Fruit fly (Drosophila melanogaster) whole organism, pupa: Measurements from ENCODE around the gene SPoCk.

Experiments used
- CG10348 ChIP-seq: fragments of 200-800 bp; sonication (Bioruptor generic); IDR thresholded peaks from 2 replicates; pipeline ENCODE4 v1.3.6; 2022; ENCODE audit warnings: missing biosample characterization, missing genetic modification characterization
- CG12605 ChIP-seq: fragments of 200-800 bp; sonication (Bioruptor generic); IDR thresholded peaks from 2 replicates; pipeline ENCODE4 v1.3.6; 2022; ENCODE audit warnings: missing biosample characterization, missing genetic modification characterization
- CG13204 ChIP-seq: fragments of 200-800 bp; sonication (Bioruptor generic); optimal IDR thresholded peaks from 2 replicates; lab custom pipeline; 2018; ENCODE audit warnings: missing biosample characterization, mild to moderate bottlenecking, missing genetic modification characterization, moderate library complexity
- CG14655 ChIP-seq: fragments of 200-800 bp; sonication (Bioruptor generic); optimal IDR thresholded peaks from 3 replicates; lab custom pipeline; 2017; ENCODE audit warnings: mild to moderate bottlenecking, missing biosample characterization, missing genetic modification reagents, missing genetic modification characterization
- CG15710 ChIP-seq: fragments of 200-800 bp; sonication (Bioruptor generic); optimal IDR thresholded peaks from 2 replicates; lab custom pipeline; 2018; ENCODE audit warnings: missing biosample characterization, mild to moderate bottlenecking, missing genetic modification characterization, moderate library complexity
- CG17806 ChIP-seq: fragments of 200-800 bp; sonication (Bioruptor generic); optimal IDR thresholded peaks from 2 replicates; lab custom pipeline; 2018; ENCODE audit warnings: missing biosample characterization, mild to moderate bottlenecking, missing genetic modification characterization, moderate library complexity
- CG32121 ChIP-seq: fragments of 200-800 bp; sonication (Bioruptor generic); IDR thresholded peaks from 2 replicates; pipeline ENCODE4 v1.3.6; 2022; ENCODE audit warnings: missing biosample characterization, missing genetic modification characterization
- CG34367 ChIP-seq: fragments of 200-800 bp; sonication (Bioruptor generic); optimal IDR thresholded peaks from 2 replicates; lab custom pipeline; 2018; ENCODE audit warnings: missing biosample characterization, mild to moderate bottlenecking, missing genetic modification characterization
- CG4496 ChIP-seq: fragments of 200-800 bp; sonication (Bioruptor generic); IDR thresholded peaks from 3 replicates; pipeline ENCODE4 v1.3.6; 2022; ENCODE audit warnings: missing biosample characterization, missing genetic modification characterization
- CG8159 ChIP-seq: fragments of 200-800 bp; sonication (Bioruptor generic); optimal IDR thresholded peaks from 3 replicates; lab custom pipeline; 2018; ENCODE audit warnings: missing biosample characterization, mild to moderate bottlenecking, missing genetic modification characterization, moderate library complexity
- CG8301 ChIP-seq: fragments of 200-800 bp; sonication (Bioruptor generic); optimal IDR thresholded peaks from 2 replicates; lab custom pipeline; 2018; ENCODE audit warnings: missing biosample characterization, mild to moderate bottlenecking, missing genetic modification characterization
- CG9948 ChIP-seq: fragments of 200-800 bp; sonication (Bioruptor generic); optimal IDR thresholded peaks from 2 replicates; lab custom pipeline; 2018; ENCODE audit warnings: missing biosample characterization, mild to moderate bottlenecking, missing genetic modification characterization, moderate library complexity
- D1 ChIP-seq: fragments of 200-800 bp; sonication (Bioruptor generic); optimal IDR thresholded peaks from 2 replicates; lab custom pipeline; 2018; ENCODE audit warnings: missing biosample characterization, mild to moderate bottlenecking, missing genetic modification characterization, moderate library complexity
- EcR ChIP-seq: fragments of 200-800 bp; sonication (Bioruptor generic); optimal IDR thresholded peaks from 3 replicates; lab custom pipeline; 2019; ENCODE audit warnings: missing biosample characterization, missing genetic modification characterization, mild to moderate bottlenecking, moderate library complexity, missing genetic modification reagents
- Ets98B ChIP-seq: fragments of 200-800 bp; sonication (Bioruptor generic); IDR thresholded peaks from 2 replicates; pipeline ENCODE4 v1.3.6; 2022; ENCODE audit warnings: missing biosample characterization, missing genetic modification characterization
- Pif1A ChIP-seq: fragments of 200-800 bp; sonication (Bioruptor generic); optimal IDR thresholded peaks from 3 replicates; lab custom pipeline; 2016; ENCODE audit warnings: missing biosample characterization, missing genetic modification characterization
- Pif1B ChIP-seq: fragments of 200-800 bp; sonication (Bioruptor generic); optimal IDR thresholded peaks from 3 replicates; lab custom pipeline; 2016; ENCODE audit warnings: missing biosample characterization, missing genetic modification characterization
- Snoo ChIP-seq: fragments of 200-800 bp; sonication (Bioruptor generic); optimal IDR thresholded peaks from 3 replicates; lab custom pipeline; 2017; ENCODE audit warnings: missing biosample characterization, mild to moderate bottlenecking, missing genetic modification characterization, inconsistent platforms
- fd96Ca ChIP-seq: fragments of 200-800 bp; sonication (Bioruptor generic); IDR thresholded peaks from 3 replicates; pipeline ENCODE4 v1.3.6; 2022; ENCODE audit warnings: missing biosample characterization, missing genetic modification characterization
- gl ChIP-seq: fragments of 200-800 bp; sonication (Bioruptor generic); optimal IDR thresholded peaks from 2 replicates; lab custom pipeline; 2018; ENCODE audit warnings: missing biosample characterization, mild to moderate bottlenecking, missing genetic modification characterization
- rn ChIP-seq: fragments of 200-800 bp; sonication (Bioruptor generic); IDR thresholded peaks from 2 replicates; pipeline ENCODE4 v1.3.6; 2022; ENCODE audit warnings: missing biosample characterization, missing genetic modification characterization

SPoCk gene

DNA sequence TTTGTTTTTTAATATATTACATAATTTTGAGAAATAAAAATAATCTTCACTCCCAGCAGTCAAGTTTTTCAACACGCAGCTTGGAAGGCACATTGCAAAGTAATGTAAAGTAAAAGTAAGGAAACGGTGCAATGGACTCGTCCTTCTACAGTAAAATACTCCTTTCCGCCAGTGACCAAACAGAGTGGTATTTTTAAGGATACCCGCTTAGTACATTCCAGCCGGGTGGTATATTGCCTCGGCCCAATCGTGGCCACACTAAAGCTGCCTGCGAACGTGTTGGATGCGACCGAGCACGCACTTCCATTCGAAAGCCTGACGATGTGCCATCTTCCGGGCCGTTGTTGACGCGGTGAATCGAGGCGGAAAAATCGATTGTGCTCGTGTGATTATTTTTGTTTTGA lies at the start of gene SPoCk:
SPoCk (plus strand) TSS at position 298 of the 404 bp plus-strand sequence.
- TF ChIP-seq D1 (tag; lab: Kevin White, UChicago) (peak; percentile 76), Snoo (tag; lab: Kevin White, UChicago) (no peak), CG12605 (0 out of 2 replicates have a peak, but pooled peaks have one; percentile 15), Ets98B (no peak), Pif1A (GFP tag; lab: Kevin White, UChicago) (no peak), rn (GFP tag; lab: Robert Waterston, UW) (no peak), CG17806 (tag; lab: Kevin White, UChicago) (no peak), CG13204 (GFP tag; lab: Kevin White, UChicago) (peak; percentile 22), CG4496 (no peak), CG15710 (tag; lab: Kevin White, UChicago) (no peak), CG8301 (tag; lab: Kevin White, UChicago) (no peak), EcR (GFP tag; lab: Kevin White, UChicago) (no peak), CG9948 (tag; lab: Kevin White, UChicago) (no peak), CG8159 (tag; lab: Kevin White, UChicago) (peak; percentile 8), CG10348 (GFP tag; lab: Robert Waterston, UW) (no peak), CG34367 (tag; lab: Kevin White, UChicago) (no peak), gl (no peak), fd96Ca (GFP tag; lab: Robert Waterston, UW) (no peak), CG32121 (GFP tag; lab: Robert Waterston, UW) (no peak), Pif1B (no peak), CG14655 (GFP tag; lab: Kevin White, UChicago) (no peak)
- TF ChIP-seq, all 21 proteins: peak for 4

DNA sequence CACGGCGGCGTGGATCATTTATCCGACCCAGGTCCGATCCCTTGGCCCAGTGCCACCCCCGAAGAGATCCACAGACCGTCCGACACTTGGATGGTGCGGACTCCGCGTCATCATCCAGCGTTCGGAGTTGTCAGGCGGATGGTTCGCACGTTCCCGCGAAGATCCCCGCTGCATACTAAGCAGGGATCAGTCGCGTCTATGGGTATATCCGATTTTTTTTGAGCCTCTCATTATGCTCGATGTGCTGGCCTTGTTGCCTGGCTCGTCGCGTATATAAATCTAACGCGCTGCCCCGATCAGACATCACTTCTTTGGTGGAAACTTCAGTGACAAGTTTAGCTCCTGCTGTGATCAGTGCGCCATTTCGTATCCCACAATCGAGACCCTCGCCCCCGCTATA lies 37.4 kb upstream of the SPoCk start, which contains the start of gene CG11370:
CG11370 (plus strand) TSS at position 301 of the 400 bp plus-strand sequence.
- TF ChIP-seq Pif1A (GFP tag; lab: Kevin White, UChicago) (no peak), Pif1B (no peak), Snoo (tag; lab: Kevin White, UChicago) (no peak), CG8301 (tag; lab: Kevin White, UChicago) (no peak), CG17806 (tag; lab: Kevin White, UChicago) (no peak), CG32121 (GFP tag; lab: Robert Waterston, UW) (no peak), fd96Ca (GFP tag; lab: Robert Waterston, UW) (no peak), CG4496 (no peak), CG12605 (no peak), rn (GFP tag; lab: Robert Waterston, UW) (no peak), gl (no peak), CG9948 (tag; lab: Kevin White, UChicago) (no peak), CG14655 (GFP tag; lab: Kevin White, UChicago) (no peak), CG10348 (GFP tag; lab: Robert Waterston, UW) (no peak), CG13204 (GFP tag; lab: Kevin White, UChicago) (no peak), EcR (GFP tag; lab: Kevin White, UChicago) (no peak), D1 (tag; lab: Kevin White, UChicago) (no peak), Ets98B (no peak), CG34367 (tag; lab: Kevin White, UChicago) (no peak), CG8159 (tag; lab: Kevin White, UChicago) (no peak)

dm6 chr3L:22713605-22714004 lies 35.6 kb upstream of the SPoCk start:
- TF ChIP-seq CG17806 (tag; lab: Kevin White, UChicago) (no peak), CG32121 (GFP tag; lab: Robert Waterston, UW) (no peak), CG13204 (GFP tag; lab: Kevin White, UChicago) (no peak), CG15710 (tag; lab: Kevin White, UChicago) (no peak), CG4496 (no peak), Pif1B (no peak), CG10348 (GFP tag; lab: Robert Waterston, UW) (no peak), Ets98B (no peak), CG8159 (tag; lab: Kevin White, UChicago) (no peak), fd96Ca (GFP tag; lab: Robert Waterston, UW) (no peak), Snoo (tag; lab: Kevin White, UChicago) (no peak)

DNA sequence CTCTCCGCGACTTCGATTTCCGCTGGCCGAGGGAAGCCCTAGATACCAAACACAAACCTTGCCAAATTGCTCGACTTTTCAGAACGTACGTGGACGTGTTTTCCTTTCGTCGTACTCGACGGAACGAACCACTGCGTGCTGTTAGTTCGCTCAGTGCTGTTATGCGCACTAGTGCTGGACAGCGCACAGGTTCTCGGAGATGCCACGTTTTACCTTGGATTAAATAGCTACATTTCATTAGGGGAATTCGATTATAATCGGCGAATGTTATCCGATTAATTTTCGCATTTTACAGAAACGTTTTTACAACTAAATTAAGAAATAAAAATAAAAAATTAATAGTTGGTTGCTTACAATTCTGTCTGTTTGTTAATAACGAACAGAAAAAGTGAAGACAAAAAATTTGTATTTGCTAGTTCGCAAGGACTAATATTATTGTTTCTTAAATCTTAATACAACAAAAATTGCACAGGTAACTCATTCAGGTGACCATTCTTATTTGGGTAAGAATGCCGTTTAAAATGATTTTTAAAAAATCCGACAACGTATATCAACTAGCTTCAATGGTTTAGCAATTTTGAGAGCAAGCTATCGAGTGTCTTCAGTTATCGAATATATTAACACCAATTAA lies 32.0 kb upstream of the SPoCk start, which contains the start of the genes ArfGAP3 and CG32452:
ArfGAP3 (minus strand) TSS at position 441 of the 631 bp plus-strand sequence.
CG32452 (plus strand) TSS at position 592 of the 631 bp plus-strand sequence.
- TF ChIP-seq CG8301 (tag; lab: Kevin White, UChicago) (no peak), CG34367 (tag; lab: Kevin White, UChicago) (peak; percentile 37), Snoo (tag; lab: Kevin White, UChicago) (no peak), gl (no peak), Ets98B (peak; percentile 77), CG14655 (GFP tag; lab: Kevin White, UChicago) (no peak), CG32121 (GFP tag; lab: Robert Waterston, UW) (peak; percentile 78), CG8159 (tag; lab: Kevin White, UChicago) (peak; percentile 62), CG17806 (tag; lab: Kevin White, UChicago) (peak; percentile 61), fd96Ca (GFP tag; lab: Robert Waterston, UW) (no peak), CG12605 (no peak), CG9948 (tag; lab: Kevin White, UChicago) (peak; percentile 56), Pif1B (peak; percentile 33), CG10348 (GFP tag; lab: Robert Waterston, UW) (no peak), CG4496 (peak; percentile 74), D1 (tag; lab: Kevin White, UChicago) (no peak), CG13204 (GFP tag; lab: Kevin White, UChicago) (no peak), EcR (GFP tag; lab: Kevin White, UChicago) (no peak), CG15710 (tag; lab: Kevin White, UChicago) (peak; percentile 63), Pif1A (GFP tag; lab: Kevin White, UChicago) (no peak), rn (GFP tag; lab: Robert Waterston, UW) (peak; percentile 50; the same call in 1 of the 2 replicates)
